Worm (Caenorhabditis elegans) whole organism, L4 larva: Measurements from ENCODE around the gene C03F11.2.

Source experiments
- D1046.2 ChIP-seq: fragments of 200-800 bp; sonication (Bioruptor generic); IDR thresholded peaks from 2 replicates; pipeline ENCODE4 v1.3.6; 2022; ENCODE audit warnings: missing genetic modification characterization, missing compliant biosample characterization
- F26F4.8 ChIP-seq: fragments of 200-800 bp; sonication (Bioruptor generic); conservative IDR thresholded peaks from 2 replicates; pipeline ENCODE4 v1.3.6; 2022; ENCODE audit warnings: missing genetic modification characterization, missing compliant biosample characterization
- F37D6.2 ChIP-seq: sonication (generic microtip); optimal IDR thresholded peaks from 2 replicates; lab custom pipeline; 2016; ENCODE audit warnings: mild to moderate bottlenecking, missing genetic modification characterization, missing compliant biosample characterization
- F49E8.2 ChIP-seq: sonication (generic microtip); optimal IDR thresholded peaks from 2 replicates; lab custom pipeline; 2016; ENCODE audit warnings: missing compliant biosample characterization, mild to moderate bottlenecking, missing genetic modification characterization, borderline replicate concordance
- R02D3.7 ChIP-seq: fragments of 150-350 bp; sonication (generic microtip); optimal IDR thresholded peaks from 3 replicates; lab custom pipeline; 2014; ENCODE audit warnings: missing biosample characterization, missing genetic modification characterization
- T26A8.4 ChIP-seq: fragments of 200-800 bp; sonication (Bioruptor generic); IDR thresholded peaks from 2 replicates; pipeline ENCODE4 v1.3.6; 2022; ENCODE audit warnings: missing genetic modification characterization, missing compliant biosample characterization
- Y105C5A.15 ChIP-seq: fragments of 200-800 bp; sonication (Bioruptor generic); IDR thresholded peaks from 2 replicates; pipeline ENCODE4 v1.3.6; 2022; ENCODE audit warnings: missing genetic modification characterization, missing compliant biosample characterization
- Y75B8A.6 ChIP-seq: fragments of 200-800 bp; sonication (Bioruptor generic); IDR thresholded peaks from 2 replicates; pipeline ENCODE4 v1.3.6; 2022; ENCODE audit warnings: missing genetic modification reagents, missing genetic modification characterization, missing compliant biosample characterization
- ZK337.2 ChIP-seq: fragments of 200-800 bp; sonication (Bioruptor generic); IDR thresholded peaks from 2 replicates; pipeline ENCODE4 v1.3.6; 2022; ENCODE audit warnings: missing genetic modification reagents, missing genetic modification characterization, missing compliant biosample characterization
- aha-1 ChIP-seq: fragments of 150-350 bp; peaks from one replicate; lab custom pipeline; 2014; ENCODE audit warnings: missing biosample characterization, missing genetic modification characterization
- ama-1 ChIP-seq: fragments of 150-350 bp; optimal IDR thresholded peaks from 2 replicates; lab custom pipeline; 2014; ENCODE audit warnings: inconsistent platforms, mixed read lengths
- arid-1 ChIP-seq: fragments of 200-800 bp; sonication (Bioruptor generic); conservative IDR thresholded peaks from 2 replicates; pipeline ENCODE4 v1.3.6; 2022; ENCODE audit warnings: missing genetic modification reagents, missing genetic modification characterization, missing compliant biosample characterization
- attf-4 ChIP-seq: sonication (generic microtip); optimal IDR thresholded peaks from 3 replicates; lab custom pipeline; 2017; ENCODE audit warnings: missing biosample characterization, missing genetic modification characterization
- ceh-32 ChIP-seq: sonication (generic microtip); optimal IDR thresholded peaks from 2 replicates; lab custom pipeline; 2016; ENCODE audit warnings: mild to moderate bottlenecking, missing genetic modification characterization, missing compliant biosample characterization; ENCODE audit not compliant: poor library complexity
- ceh-62 ChIP-seq: sonication (generic microtip); optimal IDR thresholded peaks from 2 replicates; lab custom pipeline; 2017; ENCODE audit warnings: missing biosample characterization, missing genetic modification characterization
- ceh-82 ChIP-seq: sonication (generic microtip); optimal IDR thresholded peaks from 2 replicates; lab custom pipeline; 2017; ENCODE audit warnings: missing biosample characterization, missing genetic modification characterization
- ctbp-1 ChIP-seq: fragments of 200-800 bp; sonication (Bioruptor generic); IDR thresholded peaks from 2 replicates; pipeline ENCODE4 v1.3.6; 2022; ENCODE audit warnings: missing genetic modification reagents, missing genetic modification characterization, missing compliant biosample characterization
- daf-12 ChIP-seq: fragments of 150-350 bp; optimal IDR thresholded peaks from 2 replicates; lab custom pipeline; 2014; ENCODE audit warnings: missing biosample characterization, missing genetic modification reagents, missing genetic modification characterization
- daf-16 ChIP-seq, 3 experiments: sonication (generic microtip); optimal IDR thresholded peaks; 2 replicates each; lab custom pipeline; 2016 to 2017; ENCODE audit warnings: missing genetic modification characterization in 3 of 3, missing genetic modification reagents in 3 of 3, mild to moderate bottlenecking in 2 of 3, missing compliant biosample characterization in 2 of 3, missing biosample characterization in 1 of 3, moderate library complexity in 1 of 3
- daf-8 ChIP-seq: fragments of 200-800 bp; sonication (Bioruptor generic); IDR thresholded peaks from 2 replicates; pipeline ENCODE4 v1.3.6; 2022; ENCODE audit warnings: missing genetic modification characterization, missing compliant biosample characterization
- dmd-6 ChIP-seq: fragments of 200-800 bp; sonication (Bioruptor generic); IDR thresholded peaks from 2 replicates; pipeline ENCODE4 v1.3.6; 2022; ENCODE audit warnings: missing genetic modification reagents, missing genetic modification characterization, missing compliant biosample characterization
- dve-1 ChIP-seq: sonication (generic microtip); optimal IDR thresholded peaks from 2 replicates; lab custom pipeline; 2017; ENCODE audit warnings: antibody characterized with exemption, mild to moderate bottlenecking, missing genetic modification characterization, missing compliant biosample characterization; ENCODE audit not compliant: insufficient read depth
- egl-27 ChIP-seq: sonication (generic microtip); optimal IDR thresholded peaks from 3 replicates; lab custom pipeline; 2017; ENCODE audit warnings: missing biosample characterization, missing genetic modification reagents, missing genetic modification characterization
- gei-8 ChIP-seq: fragments of 200-800 bp; sonication (Bioruptor generic); optimal IDR thresholded peaks from 2 replicates; lab custom pipeline; 2018; ENCODE audit warnings: mild to moderate bottlenecking, missing genetic modification characterization, missing compliant biosample characterization
- hif-1 ChIP-seq, 2 experiments: sonication (generic microtip); optimal IDR thresholded peaks; 2 replicates each; lab custom pipeline; 2016 to 2017; ENCODE audit warnings: missing compliant biosample characterization in 2 of 2, missing genetic modification characterization in 2 of 2, missing genetic modification reagents in 2 of 2, missing genotype in 2 of 2, mild to moderate bottlenecking in 1 of 2
- hlh-11 ChIP-seq: fragments of 200-800 bp; sonication (Bioruptor generic); optimal IDR thresholded peaks from 2 replicates; lab custom pipeline; 2018; ENCODE audit warnings: mild to moderate bottlenecking, missing genetic modification characterization, missing compliant biosample characterization
- hlh-30 ChIP-seq: sonication (generic microtip); optimal IDR thresholded peaks from 2 replicates; lab custom pipeline; 2017; ENCODE audit warnings: antibody characterized with exemption, mild to moderate bottlenecking, missing genetic modification characterization, missing compliant biosample characterization; ENCODE audit not compliant: insufficient read depth
- jun-1 ChIP-seq: fragments of 150-350 bp; optimal IDR thresholded peaks from 2 replicates; lab custom pipeline; 2014; ENCODE audit warnings: missing biosample characterization, missing genetic modification reagents, missing genetic modification characterization
- lin-13 ChIP-seq: fragments of 150-350 bp; optimal IDR thresholded peaks from 2 replicates; lab custom pipeline; 2014; ENCODE audit warnings: missing biosample characterization, missing genetic modification reagents, missing genetic modification characterization
- lin-38 ChIP-seq: fragments of 200-800 bp; sonication (Bioruptor generic); IDR thresholded peaks from 2 replicates; pipeline ENCODE4 v1.3.6; 2022; ENCODE audit warnings: missing genetic modification reagents, missing genetic modification characterization, missing compliant biosample characterization
- lin-39 ChIP-seq: fragments of 150-350 bp; optimal IDR thresholded peaks from 2 replicates; lab custom pipeline; 2014; ENCODE audit warnings: missing biosample characterization, missing genetic modification reagents, missing genetic modification characterization
- lsy-2 ChIP-seq, 2 experiments: fragments of 150-350 bp in 1 of 2; sonication (generic microtip) in 1 of 2; optimal IDR thresholded peaks; 2 replicates each; lab custom pipeline; 2014 to 2017; ENCODE audit warnings: missing biosample characterization in 2 of 2, missing genetic modification characterization in 2 of 2
- mdl-1 ChIP-seq, 2 experiments: fragments of 150-350 bp in 1 of 2; sonication (generic microtip) in 1 of 2; optimal IDR thresholded peaks; 2 replicates each; lab custom pipeline; 2014 to 2017; ENCODE audit warnings: missing biosample characterization in 2 of 2, missing genetic modification characterization in 2 of 2
- mdt-29 ChIP-seq: fragments of 200-800 bp; sonication (Bioruptor generic); IDR thresholded peaks from 2 replicates; pipeline ENCODE4 v1.3.6; 2022; ENCODE audit warnings: missing genetic modification reagents, missing genetic modification characterization, missing compliant biosample characterization
- mep-1 ChIP-seq: fragments of 150-350 bp; sonication (generic microtip); optimal IDR thresholded peaks from 3 replicates; lab custom pipeline; 2014; ENCODE audit warnings: missing biosample characterization, missing genetic modification characterization
- mes-2 ChIP-seq: sonication (generic microtip); optimal IDR thresholded peaks from 2 replicates; lab custom pipeline; 2016; ENCODE audit warnings: missing genotype, mild to moderate bottlenecking, missing genetic modification characterization, missing compliant biosample characterization; ENCODE audit not compliant: poor library complexity, severe bottlenecking
- mxl-2 ChIP-seq: fragments of 200-800 bp; sonication (Bioruptor generic); conservative IDR thresholded peaks from 2 replicates; pipeline ENCODE4 v1.3.6; 2022; ENCODE audit warnings: missing genetic modification reagents, missing genetic modification characterization, missing compliant biosample characterization
- nhr-102 ChIP-seq: sonication (generic microtip); optimal IDR thresholded peaks from 2 replicates; lab custom pipeline; 2016; ENCODE audit warnings: mild to moderate bottlenecking, missing genetic modification characterization, moderate library complexity, missing compliant biosample characterization
- nhr-237 ChIP-seq: sonication (generic microtip); optimal IDR thresholded peaks from 2 replicates; lab custom pipeline; 2017; ENCODE audit warnings: missing biosample characterization, missing genetic modification characterization
- nhr-28 ChIP-seq: fragments of 150-350 bp; optimal IDR thresholded peaks from 2 replicates; lab custom pipeline; 2014; ENCODE audit warnings: missing biosample characterization, missing genetic modification characterization
- nhr-41 ChIP-seq: fragments of 200-800 bp; sonication (Bioruptor generic); IDR thresholded peaks from 2 replicates; pipeline ENCODE4 v1.3.6; 2022; ENCODE audit warnings: missing genetic modification reagents, missing genetic modification characterization, missing compliant biosample characterization
- nhr-42 ChIP-seq: fragments of 200-800 bp; sonication (Bioruptor generic); IDR thresholded peaks from 2 replicates; pipeline ENCODE4 v1.3.6; 2022; ENCODE audit warnings: missing genetic modification characterization, missing compliant biosample characterization
- nhr-6 ChIP-seq: fragments of 150-350 bp; optimal IDR thresholded peaks from 2 replicates; lab custom pipeline; 2014; ENCODE audit warnings: missing biosample characterization, missing genetic modification characterization
- pha-4 ChIP-seq, 2 experiments: fragments of 150-350 bp in 1 of 2; fragments of 200-800 bp in 1 of 2; sonication (Bioruptor generic) in 1 of 2; IDR thresholded peaks in 1 of 2; optimal IDR thresholded peaks in 1 of 2; 2 replicates each; pipeline versions ENCODE4 v1.3.6 to Lab custom; 2014 to 2022; ENCODE audit warnings: missing genetic modification characterization in 2 of 2, missing genetic modification reagents in 2 of 2, missing biosample characterization in 1 of 2, missing compliant biosample characterization in 1 of 2
- php-3 ChIP-seq: fragments of 200-800 bp; sonication (Bioruptor generic); IDR thresholded peaks from 2 replicates; pipeline ENCODE4 v1.3.6; 2022; ENCODE audit warnings: missing genetic modification reagents, missing genetic modification characterization, missing compliant biosample characterization
- pqm-1 ChIP-seq: sonication (generic microtip); optimal IDR thresholded peaks from 2 replicates; lab custom pipeline; 2017; ENCODE audit warnings: missing biosample characterization, missing genetic modification characterization
- rbr-2 ChIP-seq: sonication (generic microtip); optimal IDR thresholded peaks from 2 replicates; lab custom pipeline; 2016; ENCODE audit warnings: missing genotype, missing genetic modification characterization, missing compliant biosample characterization
- saeg-2 ChIP-seq: fragments of 200-800 bp; sonication (Bioruptor generic); IDR thresholded peaks from 2 replicates; pipeline ENCODE4 v1.3.6; 2022; ENCODE audit warnings: missing genetic modification reagents, missing genetic modification characterization, missing compliant biosample characterization
- skn-1 ChIP-seq: fragments of 150-350 bp; optimal IDR thresholded peaks from 2 replicates; lab custom pipeline; 2014; ENCODE audit warnings: missing biosample characterization, missing genetic modification characterization
- zip-11 ChIP-seq: fragments of 200-800 bp; sonication (Bioruptor generic); IDR thresholded peaks from 2 replicates; pipeline ENCODE4 v1.3.6; 2022; ENCODE audit warnings: missing genetic modification characterization, missing compliant biosample characterization
- zip-2 ChIP-seq: fragments of 150-350 bp; optimal IDR thresholded peaks from 2 replicates; lab custom pipeline; 2014; ENCODE audit warnings: missing biosample characterization, missing genetic modification characterization

C03F11.2 gene

ce11 chrX:5355253-5355652, 41.9 kb downstream of the C03F11.2 start:
- TF ChIP-seq mep-1 (tag; lab: Kevin White, UChicago), result peak; percentile 45
- no peak for TF ChIP-seq lin-39
- no peak for TF ChIP-seq ceh-82 (tag; lab: Kevin White, UChicago)
- peak; percentile 18 for TF ChIP-seq lin-13 (GFP tag; lab: Kevin White, UChicago)
- TF ChIP-seq T26A8.4, result 0 out of 2 replicates have a peak, but pooled peaks have one; percentile 9
- peak; percentile 77 for TF ChIP-seq hlh-30 (tag; lab: Kevin White, UChicago)
- TF ChIP-seq daf-12 (tag; lab: Kevin White, UChicago), result no peak
- TF ChIP-seq egl-27 (tag; lab: Kevin White, UChicago), result no peak
- no peak for TF ChIP-seq php-3 (GFP tag; lab: Robert Waterston, UW)
- TF ChIP-seq hlh-11 (tag; lab: Kevin White, UChicago), result peak; percentile 68
- TF ChIP-seq zip-2, result no peak
- TF ChIP-seq F37D6.2 (tag; lab: Kevin White, UChicago), result no peak
- no peak for TF ChIP-seq nhr-41 (GFP tag; lab: Robert Waterston, UW)
- TF ChIP-seq daf-16 (GFP tag; optimal IDR thresholded peaks at IDR 0.05; lab: Kevin White, UChicago), result no peak
- TF ChIP-seq daf-16 (tag; optimal IDR thresholded peaks at IDR 0.05; lab: Kevin White, UChicago), result peak; percentile 97
- TF ChIP-seq saeg-2, result no peak
- no peak for TF ChIP-seq F26F4.8 (GFP tag; lab: Robert Waterston, UW)
- no peak for TF ChIP-seq rbr-2
- no peak for TF ChIP-seq mes-2
- TF ChIP-seq attf-4 (tag; lab: Kevin White, UChicago), result no peak
- TF ChIP-seq nhr-28 (tag; lab: Kevin White, UChicago), result peak; percentile 14
- 0 out of 2 replicates have a peak, but pooled peaks have one; percentile 30 for TF ChIP-seq Y75B8A.6 (GFP tag; lab: Robert Waterston, UW)
- TF ChIP-seq lsy-2 (tag; optimal IDR thresholded peaks at IDR 0.05; lab: Kevin White, UChicago), result peak in 1 of 2 experiments; percentile 17
- TF ChIP-seq lin-38 (GFP tag; lab: Robert Waterston, UW), result no peak; the same call in 1 of the 2 replicates
- TF ChIP-seq mxl-2, result no peak
- TF ChIP-seq hif-1 (tag; optimal IDR thresholded peaks at IDR 0.05; lab: Kevin White, UChicago), result peak; percentile 46 to 98
- TF ChIP-seq ceh-62 (tag; lab: Kevin White, UChicago), result no peak
- TF ChIP-seq nhr-102 (tag; lab: Kevin White, UChicago), result no peak
- TF ChIP-seq gei-8, result no peak
- TF ChIP-seq nhr-237 (tag; lab: Kevin White, UChicago), result no peak
- TF ChIP-seq ama-1 (lab: Kevin White, UChicago), result no peak
- TF ChIP-seq R02D3.7 (tag; lab: Kevin White, UChicago), result no peak
- TF ChIP-seq nhr-6 (tag; lab: Kevin White, UChicago), result no peak
- no peak for TF ChIP-seq D1046.2 (GFP tag; lab: Robert Waterston, UW)
- no peak for TF ChIP-seq pha-4 (GFP tag; IDR thresholded peaks at IDR 0.05; lab: Robert Waterston, UW)
- TF ChIP-seq pha-4 (tag; optimal IDR thresholded peaks at IDR 0.05; lab: Kevin White, UChicago), result peak; percentile 44
- TF ChIP-seq ZK337.2 (GFP tag; lab: Robert Waterston, UW), result no peak
- TF ChIP-seq mdl-1 (tag; optimal IDR thresholded peaks at IDR 0.05; lab: Kevin White, UChicago), result peak in 1 of 2 experiments; percentile 4
- TF ChIP-seq daf-8, result no peak
- TF ChIP-seq dmd-6 (GFP tag; lab: Robert Waterston, UW), result peak; percentile 57
- TF ChIP-seq F49E8.2, result no peak
- peak; percentile 62 for TF ChIP-seq dve-1 (tag; lab: Kevin White, UChicago)
- TF ChIP-seq pqm-1 (tag; lab: Kevin White, UChicago), result no peak
- no peak for TF ChIP-seq ceh-32 (tag; lab: Kevin White, UChicago)
- no peak for TF ChIP-seq nhr-42
- peak; percentile 35; the same call in 1 of the 2 replicates for TF ChIP-seq mdt-29 (GFP tag; lab: Robert Waterston, UW)
- TF ChIP-seq arid-1 (GFP tag; lab: Robert Waterston, UW), result no peak
- no peak for TF ChIP-seq jun-1 (tag; lab: Kevin White, UChicago)
- no peak for TF ChIP-seq skn-1 (tag; lab: Kevin White, UChicago)
- TF ChIP-seq Y105C5A.15 (GFP tag; lab: Robert Waterston, UW), result no peak
- TF ChIP-seq zip-11 (GFP tag; lab: Robert Waterston, UW), result no peak
- no peak for TF ChIP-seq ctbp-1
- peak; percentile 100 for TF ChIP-seq aha-1 (tag; lab: Kevin White, UChicago)
